Fruit fly (Drosophila melanogaster) whole organism, pupa: ENCODE data around the gene Naa30B.

Experiments used
- CG10348 ChIP-seq: fragments of 200-800 bp; sonication (Bioruptor generic); IDR thresholded peaks from 2 replicates; pipeline ENCODE4 v1.3.6; 2022; ENCODE audit warnings: missing biosample characterization, missing genetic modification characterization
- CG12605 ChIP-seq: fragments of 200-800 bp; sonication (Bioruptor generic); IDR thresholded peaks from 2 replicates; pipeline ENCODE4 v1.3.6; 2022; ENCODE audit warnings: missing biosample characterization, missing genetic modification characterization
- CG13204 ChIP-seq: fragments of 200-800 bp; sonication (Bioruptor generic); optimal IDR thresholded peaks from 2 replicates; lab custom pipeline; 2018; ENCODE audit warnings: missing biosample characterization, mild to moderate bottlenecking, missing genetic modification characterization, moderate library complexity
- CG14655 ChIP-seq: fragments of 200-800 bp; sonication (Bioruptor generic); optimal IDR thresholded peaks from 3 replicates; lab custom pipeline; 2017; ENCODE audit warnings: mild to moderate bottlenecking, missing biosample characterization, missing genetic modification reagents, missing genetic modification characterization
- CG15710 ChIP-seq: fragments of 200-800 bp; sonication (Bioruptor generic); optimal IDR thresholded peaks from 2 replicates; lab custom pipeline; 2018; ENCODE audit warnings: missing biosample characterization, mild to moderate bottlenecking, missing genetic modification characterization, moderate library complexity
- CG17806 ChIP-seq: fragments of 200-800 bp; sonication (Bioruptor generic); optimal IDR thresholded peaks from 2 replicates; lab custom pipeline; 2018; ENCODE audit warnings: missing biosample characterization, mild to moderate bottlenecking, missing genetic modification characterization, moderate library complexity
- CG32121 ChIP-seq: fragments of 200-800 bp; sonication (Bioruptor generic); IDR thresholded peaks from 2 replicates; pipeline ENCODE4 v1.3.6; 2022; ENCODE audit warnings: missing biosample characterization, missing genetic modification characterization
- CG34367 ChIP-seq: fragments of 200-800 bp; sonication (Bioruptor generic); optimal IDR thresholded peaks from 2 replicates; lab custom pipeline; 2018; ENCODE audit warnings: missing biosample characterization, mild to moderate bottlenecking, missing genetic modification characterization
- CG4496 ChIP-seq: fragments of 200-800 bp; sonication (Bioruptor generic); IDR thresholded peaks from 3 replicates; pipeline ENCODE4 v1.3.6; 2022; ENCODE audit warnings: missing biosample characterization, missing genetic modification characterization
- CG8159 ChIP-seq: fragments of 200-800 bp; sonication (Bioruptor generic); optimal IDR thresholded peaks from 3 replicates; lab custom pipeline; 2018; ENCODE audit warnings: missing biosample characterization, mild to moderate bottlenecking, missing genetic modification characterization, moderate library complexity
- CG8301 ChIP-seq: fragments of 200-800 bp; sonication (Bioruptor generic); optimal IDR thresholded peaks from 2 replicates; lab custom pipeline; 2018; ENCODE audit warnings: missing biosample characterization, mild to moderate bottlenecking, missing genetic modification characterization
- CG9948 ChIP-seq: fragments of 200-800 bp; sonication (Bioruptor generic); optimal IDR thresholded peaks from 2 replicates; lab custom pipeline; 2018; ENCODE audit warnings: missing biosample characterization, mild to moderate bottlenecking, missing genetic modification characterization, moderate library complexity
- D1 ChIP-seq: fragments of 200-800 bp; sonication (Bioruptor generic); optimal IDR thresholded peaks from 2 replicates; lab custom pipeline; 2018; ENCODE audit warnings: missing biosample characterization, mild to moderate bottlenecking, missing genetic modification characterization, moderate library complexity
- EcR ChIP-seq: fragments of 200-800 bp; sonication (Bioruptor generic); optimal IDR thresholded peaks from 3 replicates; lab custom pipeline; 2019; ENCODE audit warnings: missing biosample characterization, missing genetic modification characterization, mild to moderate bottlenecking, moderate library complexity, missing genetic modification reagents
- Ets98B ChIP-seq: fragments of 200-800 bp; sonication (Bioruptor generic); IDR thresholded peaks from 2 replicates; pipeline ENCODE4 v1.3.6; 2022; ENCODE audit warnings: missing biosample characterization, missing genetic modification characterization
- Pif1A ChIP-seq: fragments of 200-800 bp; sonication (Bioruptor generic); optimal IDR thresholded peaks from 3 replicates; lab custom pipeline; 2016; ENCODE audit warnings: missing biosample characterization, missing genetic modification characterization
- Pif1B ChIP-seq: fragments of 200-800 bp; sonication (Bioruptor generic); optimal IDR thresholded peaks from 3 replicates; lab custom pipeline; 2016; ENCODE audit warnings: missing biosample characterization, missing genetic modification characterization
- Snoo ChIP-seq: fragments of 200-800 bp; sonication (Bioruptor generic); optimal IDR thresholded peaks from 3 replicates; lab custom pipeline; 2017; ENCODE audit warnings: missing biosample characterization, mild to moderate bottlenecking, missing genetic modification characterization, inconsistent platforms
- fd96Ca ChIP-seq: fragments of 200-800 bp; sonication (Bioruptor generic); IDR thresholded peaks from 3 replicates; pipeline ENCODE4 v1.3.6; 2022; ENCODE audit warnings: missing biosample characterization, missing genetic modification characterization
- gl ChIP-seq: fragments of 200-800 bp; sonication (Bioruptor generic); optimal IDR thresholded peaks from 2 replicates; lab custom pipeline; 2018; ENCODE audit warnings: missing biosample characterization, mild to moderate bottlenecking, missing genetic modification characterization
- rn ChIP-seq: fragments of 200-800 bp; sonication (Bioruptor generic); IDR thresholded peaks from 2 replicates; pipeline ENCODE4 v1.3.6; 2022; ENCODE audit warnings: missing biosample characterization, missing genetic modification characterization

Gene Naa30B

dm6 chr3L:1442309-1442708, 29.6 kb downstream of the Naa30B start:
- no peak for TF ChIP-seq EcR (GFP tag; lab: Kevin White, UChicago)
- no peak for TF ChIP-seq Snoo (tag; lab: Kevin White, UChicago)
- no peak for TF ChIP-seq Pif1A (GFP tag; lab: Kevin White, UChicago)
- TF ChIP-seq CG8301 (tag; lab: Kevin White, UChicago), result no peak
- no peak for TF ChIP-seq CG34367
- no peak for TF ChIP-seq CG10348 (GFP tag; lab: Robert Waterston, UW)
- TF ChIP-seq gl (tag; lab: Kevin White, UChicago), result no peak
- TF ChIP-seq CG9948 (tag; lab: Kevin White, UChicago), result peak; percentile 12
- no peak for TF ChIP-seq CG32121 (GFP tag; lab: Robert Waterston, UW)
- peak; percentile 18 for TF ChIP-seq CG15710 (tag; lab: Kevin White, UChicago)
- TF ChIP-seq D1 (tag; lab: Kevin White, UChicago), result no peak
- no peak for TF ChIP-seq CG4496 (GFP tag; lab: Robert Waterston, UW)
- TF ChIP-seq fd96Ca (GFP tag; lab: Robert Waterston, UW), result no peak
- TF ChIP-seq CG14655 (GFP tag; lab: Kevin White, UChicago), result no peak
- no peak for TF ChIP-seq Pif1B (GFP tag; lab: Kevin White, UChicago)
- no peak for TF ChIP-seq Ets98B
- no peak for TF ChIP-seq CG12605 (GFP tag; lab: Robert Waterston, UW)
- TF ChIP-seq CG8159 (tag; lab: Kevin White, UChicago), result peak; percentile 21
- TF ChIP-seq rn (GFP tag; lab: Robert Waterston, UW), result no peak
- no peak for TF ChIP-seq CG13204
- no peak for TF ChIP-seq CG17806 (tag; lab: Kevin White, UChicago)

dm6 chr3L:1440999-1441398, 30.9 kb downstream of the Naa30B start:
- TF ChIP-seq Ets98B, result peak; percentile 34; the same call in 1 of the 2 replicates
- TF ChIP-seq EcR (GFP tag; lab: Kevin White, UChicago), result peak; percentile 41
- TF ChIP-seq gl (tag; lab: Kevin White, UChicago), result peak; percentile 21
- peak; percentile 31 for TF ChIP-seq Pif1A (GFP tag; lab: Kevin White, UChicago)
- peak; percentile 52; the same call in 1 of the 3 replicates for TF ChIP-seq fd96Ca (GFP tag; lab: Robert Waterston, UW)
- TF ChIP-seq CG15710 (tag; lab: Kevin White, UChicago), result peak; percentile 22
- peak; percentile 25 for TF ChIP-seq CG13204
- TF ChIP-seq CG32121 (GFP tag; lab: Robert Waterston, UW), result no peak; the same call in 1 of the 2 replicates
- no peak for TF ChIP-seq Pif1B (GFP tag; lab: Kevin White, UChicago)
- no peak for TF ChIP-seq CG8301 (tag; lab: Kevin White, UChicago)
- TF ChIP-seq CG12605 (GFP tag; lab: Robert Waterston, UW), result peak; percentile 59; the same call in 1 of the 2 replicates
- peak; percentile 9 for TF ChIP-seq CG9948 (tag; lab: Kevin White, UChicago)
- TF ChIP-seq D1 (tag; lab: Kevin White, UChicago), result no peak

DNA sequence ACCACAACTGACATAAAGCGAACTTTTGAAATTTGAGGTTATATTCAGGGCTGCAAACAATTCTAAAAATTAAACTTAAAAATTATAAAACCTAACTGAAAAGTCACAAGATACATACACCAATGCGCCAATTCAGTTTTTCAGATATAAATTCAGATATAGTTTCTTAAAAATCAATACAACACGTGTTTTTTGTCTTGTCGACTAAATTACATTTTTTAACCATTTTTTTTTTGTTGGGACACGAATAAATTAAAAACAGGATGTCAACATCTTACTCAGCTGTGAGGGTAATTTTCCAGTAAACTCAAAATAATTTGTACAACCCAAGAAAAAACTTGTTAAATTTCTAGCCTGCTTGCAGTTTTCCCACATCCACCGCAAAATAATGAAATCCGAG, 34.1 kb downstream of the Naa30B start, which contains the start of gene SA2:
SA2 (minus strand) TSS at position 101 of the 400 bp plus-strand sequence.
- no peak for TF ChIP-seq CG9948 (tag; lab: Kevin White, UChicago)
- TF ChIP-seq rn (GFP tag; lab: Robert Waterston, UW), result no peak
- no peak for TF ChIP-seq CG8159 (tag; lab: Kevin White, UChicago)
- TF ChIP-seq gl (tag; lab: Kevin White, UChicago), result no peak
- no peak for TF ChIP-seq CG17806 (tag; lab: Kevin White, UChicago)
- no peak for TF ChIP-seq Pif1B (GFP tag; lab: Kevin White, UChicago)
- TF ChIP-seq CG15710 (tag; lab: Kevin White, UChicago), result no peak
- TF ChIP-seq Pif1A (GFP tag; lab: Kevin White, UChicago), result no peak
- TF ChIP-seq CG4496 (GFP tag; lab: Robert Waterston, UW), result no peak
- TF ChIP-seq CG8301 (tag; lab: Kevin White, UChicago), result no peak
- TF ChIP-seq CG34367, result no peak
- TF ChIP-seq Ets98B, result no peak
- TF ChIP-seq CG13204, result no peak
- TF ChIP-seq D1 (tag; lab: Kevin White, UChicago), result no peak
- no peak for TF ChIP-seq Snoo (tag; lab: Kevin White, UChicago)

DNA sequence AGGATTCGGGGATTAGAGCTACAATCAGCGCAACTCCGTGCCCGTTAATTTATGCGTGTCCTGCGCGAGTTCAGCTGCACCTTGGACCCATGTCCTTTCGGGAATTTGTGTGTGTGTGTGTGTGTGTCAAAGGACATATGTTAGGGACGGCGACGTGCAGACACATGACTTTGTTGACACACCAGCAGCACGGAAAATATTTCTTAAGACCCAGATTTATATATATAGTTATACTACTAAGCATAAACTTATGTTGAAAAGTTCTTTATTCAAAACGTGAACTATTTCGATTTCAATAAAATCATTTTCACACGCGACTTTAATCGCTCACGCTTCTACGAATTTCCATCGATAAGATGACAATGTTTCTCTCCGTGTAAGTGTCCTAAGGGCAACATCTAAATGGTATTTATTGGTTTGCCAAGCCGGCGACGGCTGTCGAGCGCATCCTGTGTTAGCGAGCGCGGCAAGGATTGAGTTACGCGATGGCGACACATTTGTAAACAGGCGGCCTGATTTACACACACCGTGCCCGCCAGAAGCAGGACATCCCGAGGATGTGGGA, 40.3 kb downstream of the Naa30B start:
- no peak for TF ChIP-seq CG8301 (tag; lab: Kevin White, UChicago)
- no peak for TF ChIP-seq CG12605 (GFP tag; lab: Robert Waterston, UW)
- TF ChIP-seq CG8159 (tag; lab: Kevin White, UChicago), result no peak
- TF ChIP-seq CG15710 (tag; lab: Kevin White, UChicago), result no peak
- TF ChIP-seq CG10348 (GFP tag; lab: Robert Waterston, UW), result no peak

dm6 chr3L:1424488-1424887, 47.4 kb downstream of the Naa30B start:
- TF ChIP-seq CG14655 (GFP tag; lab: Kevin White, UChicago) (no peak), CG12605 (GFP tag; lab: Robert Waterston, UW) (no peak), CG34367 (no peak), fd96Ca (GFP tag; lab: Robert Waterston, UW) (no peak), Pif1B (GFP tag; lab: Kevin White, UChicago) (no peak), CG4496 (GFP tag; lab: Robert Waterston, UW) (no peak), gl (tag; lab: Kevin White, UChicago) (no peak), CG8159 (tag; lab: Kevin White, UChicago) (no peak), CG10348 (GFP tag; lab: Robert Waterston, UW) (no peak), Snoo (tag; lab: Kevin White, UChicago) (no peak)
